Worm (Caenorhabditis elegans): ENCODE data around the gene npp-16.

- TF ChIP-seq Y79H2A.3 (GFP tag; conservative IDR thresholded peaks at IDR 0.05) = no peak
- no peak for TF ChIP-seq unc-62 (GFP tag; optimal IDR thresholded peaks at IDR 0.05)
- TF ChIP-seq ama-1 (optimal IDR thresholded peaks at IDR 0.05) = no peak
- no peak for TF ChIP-seq ama-1 (GFP tag; optimal IDR thresholded peaks at IDR 0.05)
- no peak for TF ChIP-seq snpc-4 (GFP tag; optimal IDR thresholded peaks at IDR 0.05)
- no peak for TF ChIP-seq snpc-4 (tag; optimal IDR thresholded peaks at IDR 0.05)
- no peak for TF ChIP-seq atf-7 (tag; optimal IDR thresholded peaks at IDR 0.05)
- TF ChIP-seq tbx-9 (tag; optimal IDR thresholded peaks at IDR 0.05; ENCODE audit: borderline replicate concordance) = no peak
- TF ChIP-seq C06A6.2 (GFP tag; conservative IDR thresholded peaks at IDR 0.05) = no peak
- TF ChIP-seq hlh-12 (tag; optimal IDR thresholded peaks at IDR 0.05) = no peak
These were observed 15.2 kb downstream of the npp-16 start for ce11 chrIII:11930899-11931298.

All from whole organism, young adult.